Fruit fly (Drosophila melanogaster) whole organism, prepupa: Measurements from ENCODE around the gene corto.

Experiments
- Blimp-1 ChIP-seq: fragments of 200-800 bp; sonication (Bioruptor generic); optimal IDR thresholded peaks from 3 replicates; lab custom pipeline; 2017; ENCODE audit warnings: missing biosample characterization, missing genetic modification characterization, mild to moderate bottlenecking, moderate library complexity, missing genetic modification reagents
- CG10669 ChIP-seq: fragments of 200-800 bp; sonication (Bioruptor generic); optimal IDR thresholded peaks from 3 replicates; lab custom pipeline; 2018; ENCODE audit warnings: missing biosample characterization, mild to moderate bottlenecking, missing genetic modification characterization, moderate library complexity
- CG11294 ChIP-seq: fragments of 200-800 bp; sonication (Bioruptor generic); IDR thresholded peaks from 2 replicates; pipeline ENCODE4 v1.3.6; 2022; ENCODE audit warnings: missing biosample characterization, missing genetic modification characterization
- CG11762 ChIP-seq: fragments of 200-800 bp; sonication (Bioruptor generic); optimal IDR thresholded peaks from 3 replicates; lab custom pipeline; 2016; ENCODE audit warnings: missing biosample characterization, missing genetic modification characterization; ENCODE audit not compliant: insufficient read depth
- CG11902 ChIP-seq: fragments of 200-800 bp; sonication (Bioruptor generic); optimal IDR thresholded peaks from 3 replicates; lab custom pipeline; 2016; ENCODE audit warnings: missing biosample characterization, missing genetic modification characterization
- CG1621 ChIP-seq: fragments of 200-800 bp; sonication (Bioruptor generic); optimal IDR thresholded peaks from 3 replicates; lab custom pipeline; 2018; ENCODE audit warnings: missing biosample characterization, mild to moderate bottlenecking, missing genetic modification characterization
- CG16779 ChIP-seq: fragments of 200-800 bp; sonication (Bioruptor generic); optimal IDR thresholded peaks from 3 replicates; lab custom pipeline; 2017; ENCODE audit warnings: missing biosample characterization, mild to moderate bottlenecking, missing genetic modification characterization
- CG3032 ChIP-seq: fragments of 200-800 bp; optimal IDR thresholded peaks from 2 replicates; lab custom pipeline; 2019; ENCODE audit warnings: missing biosample characterization, mild to moderate bottlenecking, missing genetic modification characterization, moderate library complexity
- CG32006 ChIP-seq: fragments of 200-800 bp; sonication (Bioruptor generic); optimal IDR thresholded peaks from 3 replicates; lab custom pipeline; 2017; ENCODE audit warnings: missing biosample characterization, mild to moderate bottlenecking, missing genetic modification characterization
- CG34406 ChIP-seq: fragments of 200-800 bp; sonication (Bioruptor generic); optimal IDR thresholded peaks from 3 replicates; lab custom pipeline; 2016; ENCODE audit warnings: missing biosample characterization, missing genetic modification characterization
- CG3919 ChIP-seq: fragments of 200-800 bp; sonication (Bioruptor generic); optimal IDR thresholded peaks from 3 replicates; lab custom pipeline; 2016; ENCODE audit warnings: missing biosample characterization, missing genetic modification characterization
- CG6163 ChIP-seq: fragments of 200-800 bp; sonication (Bioruptor generic); IDR thresholded peaks from 3 replicates; pipeline ENCODE4 v1.3.6; 2022; ENCODE audit warnings: missing biosample characterization, missing genetic modification characterization
- CG6808 ChIP-seq: fragments of 200-800 bp; sonication (Bioruptor generic); optimal IDR thresholded peaks from 3 replicates; lab custom pipeline; 2017; ENCODE audit warnings: missing biosample characterization, missing genetic modification characterization, mild to moderate bottlenecking, moderate library complexity, missing genetic modification reagents
- CG6854 ChIP-seq: fragments of 200-800 bp; sonication (Bioruptor generic); optimal IDR thresholded peaks from 2 replicates; lab custom pipeline; 2017; ENCODE audit warnings: missing biosample characterization, mild to moderate bottlenecking, missing genetic modification characterization
- CG7368 ChIP-seq: fragments of 200-800 bp; sonication (Bioruptor generic); optimal IDR thresholded peaks from 3 replicates; lab custom pipeline; 2016; ENCODE audit warnings: missing biosample characterization, missing genetic modification characterization
- CG8119 ChIP-seq: fragments of 200-800 bp; sonication (Bioruptor generic); IDR thresholded peaks from 3 replicates; pipeline ENCODE4 v1.3.6; 2022; ENCODE audit warnings: missing biosample characterization, missing genetic modification characterization
- CG8319 ChIP-seq: fragments of 200-800 bp; sonication (Bioruptor generic); optimal IDR thresholded peaks from 3 replicates; lab custom pipeline; 2016; ENCODE audit warnings: missing biosample characterization, missing genetic modification characterization
- CG8632 ChIP-seq: fragments of 200-800 bp; sonication (Bioruptor generic); optimal IDR thresholded peaks from 3 replicates; lab custom pipeline; 2016; ENCODE audit warnings: missing biosample characterization, missing genetic modification characterization
- CG9139 ChIP-seq: fragments of 200-800 bp; sonication (Bioruptor generic); optimal IDR thresholded peaks from 3 replicates; lab custom pipeline; 2017; ENCODE audit warnings: missing biosample characterization, mild to moderate bottlenecking, missing genetic modification characterization
- Eip78C ChIP-seq: fragments of 200-800 bp; sonication (Bioruptor generic); peaks from one replicate; lab custom pipeline; 2016; ENCODE audit warnings: missing biosample characterization, missing genetic modification characterization
- Ets21C ChIP-seq: fragments of 200-800 bp; sonication (Bioruptor generic); optimal IDR thresholded peaks from 3 replicates; lab custom pipeline; 2016; ENCODE audit warnings: missing biosample characterization, missing genetic modification characterization
- Gug ChIP-seq: fragments of 200-800 bp; sonication (Bioruptor generic); IDR thresholded peaks from 2 replicates; pipeline ENCODE4 v1.3.6; 2022; ENCODE audit warnings: missing biosample characterization, missing genetic modification characterization
- Hr38 ChIP-seq: sonication (Bioruptor generic); optimal IDR thresholded peaks from 2 replicates; lab custom pipeline; 2016; ENCODE audit warnings: missing biosample characterization, missing genetic modification characterization
- Hr39 ChIP-seq: fragments of 200-800 bp; sonication (Bioruptor generic); optimal IDR thresholded peaks from 2 replicates; lab custom pipeline; 2016; ENCODE audit warnings: missing biosample characterization, missing genetic modification characterization
- Hr4 ChIP-seq: fragments of 200-800 bp; sonication (Bioruptor generic); optimal IDR thresholded peaks from 3 replicates; lab custom pipeline; 2016; ENCODE audit warnings: missing biosample characterization, missing genetic modification characterization
- Met ChIP-seq: fragments of 200-800 bp; sonication (Bioruptor generic); optimal IDR thresholded peaks from 3 replicates; lab custom pipeline; 2016; ENCODE audit warnings: missing biosample characterization, missing genetic modification characterization
- Sox102F ChIP-seq: fragments of 200-800 bp; sonication (Bioruptor generic); optimal IDR thresholded peaks from 2 replicates; lab custom pipeline; 2016; ENCODE audit warnings: missing biosample characterization, mild to moderate bottlenecking, missing genetic modification characterization
- Sox14 ChIP-seq: fragments of 200-800 bp; sonication (Bioruptor generic); optimal IDR thresholded peaks from 3 replicates; lab custom pipeline; 2016; ENCODE audit warnings: missing biosample characterization, missing genetic modification characterization
- Sox15 ChIP-seq: fragments of 200-800 bp; sonication (Bioruptor generic); optimal IDR thresholded peaks from 3 replicates; lab custom pipeline; 2016; ENCODE audit warnings: missing biosample characterization, missing genetic modification characterization
- acj6 ChIP-seq: fragments of 200-800 bp; sonication (Bioruptor generic); optimal IDR thresholded peaks from 3 replicates; lab custom pipeline; 2016; ENCODE audit warnings: missing biosample characterization, missing genetic modification characterization
- cyc ChIP-seq: fragments of 200-800 bp; sonication (Bioruptor generic); optimal IDR thresholded peaks from 3 replicates; lab custom pipeline; 2016; ENCODE audit warnings: missing biosample characterization, missing genetic modification characterization
- dac ChIP-seq: fragments of 200-800 bp; sonication (Bioruptor generic); optimal IDR thresholded peaks from 2 replicates; lab custom pipeline; 2017; ENCODE audit warnings: missing biosample characterization, mild to moderate bottlenecking, missing genetic modification characterization
- dsx ChIP-seq: fragments of 200-800 bp; optimal IDR thresholded peaks from 3 replicates; lab custom pipeline; 2019; ENCODE audit warnings: missing biosample characterization, mild to moderate bottlenecking, missing genetic modification characterization, moderate library complexity; ENCODE audit not compliant: poor library complexity, severe bottlenecking
- eg ChIP-seq: fragments of 200-800 bp; sonication (Bioruptor generic); IDR thresholded peaks from 3 replicates; pipeline ENCODE4 v1.3.6; 2022; ENCODE audit warnings: missing biosample characterization, missing genetic modification characterization
- fd59A ChIP-seq: fragments of 200-800 bp; sonication (Bioruptor generic); optimal IDR thresholded peaks from 2 replicates; lab custom pipeline; 2017; ENCODE audit warnings: missing biosample characterization, mild to moderate bottlenecking, missing genetic modification characterization, missing genetic modification reagents
- fd85E ChIP-seq: fragments of 200-800 bp; sonication (Bioruptor generic); optimal IDR thresholded peaks from 3 replicates; lab custom pipeline; 2016; ENCODE audit warnings: missing biosample characterization, missing genetic modification characterization
- fkh ChIP-seq: fragments of 200-800 bp; sonication (Bioruptor generic); optimal IDR thresholded peaks from 3 replicates; lab custom pipeline; 2017; ENCODE audit warnings: missing biosample characterization, mild to moderate bottlenecking, missing genetic modification characterization, moderate library complexity
- lz ChIP-seq: fragments of 200-800 bp; sonication (Bioruptor generic); optimal IDR thresholded peaks from 3 replicates; lab custom pipeline; 2016; ENCODE audit warnings: missing biosample characterization, missing genetic modification characterization
- pdm3 ChIP-seq: fragments of 200-800 bp; sonication (Bioruptor generic); optimal IDR thresholded peaks from 3 replicates; lab custom pipeline; 2016; ENCODE audit warnings: missing biosample characterization, missing genetic modification characterization
- salr ChIP-seq, 2 experiments: fragments of 200-800 bp; sonication (Bioruptor generic); optimal IDR thresholded peaks; 3 replicates each; lab custom pipeline; 2016 to 2018; ENCODE audit warnings: missing biosample characterization in 2 of 2, missing genetic modification characterization in 2 of 2, mild to moderate bottlenecking in 1 of 2
- spab ChIP-seq: fragments of 200-800 bp; sonication (Bioruptor generic); optimal IDR thresholded peaks from 2 replicates; lab custom pipeline; 2017; ENCODE audit warnings: missing biosample characterization, mild to moderate bottlenecking, missing genetic modification characterization, missing genetic modification reagents
- ss ChIP-seq, 2 experiments: fragments of 200-800 bp; sonication (Bioruptor generic); optimal IDR thresholded peaks; 2 replicates in 1 of 2; 3 replicates in 1 of 2; lab custom pipeline; 2017 to 2018; ENCODE audit warnings: mild to moderate bottlenecking in 2 of 2, missing biosample characterization in 2 of 2, missing genetic modification characterization in 2 of 2, moderate library complexity in 1 of 2
- svp ChIP-seq: fragments of 200-800 bp; sonication (Bioruptor generic); peaks from one replicate; lab custom pipeline; 2016; ENCODE audit warnings: missing biosample characterization, missing genetic modification characterization
- topi ChIP-seq: fragments of 200-800 bp; sonication (Bioruptor generic); optimal IDR thresholded peaks from 3 replicates; lab custom pipeline; 2016; ENCODE audit warnings: missing biosample characterization, missing genetic modification characterization
- vri ChIP-seq: fragments of 200-800 bp; sonication (Bioruptor generic); optimal IDR thresholded peaks from 3 replicates; lab custom pipeline; 2016; ENCODE audit warnings: missing biosample characterization, mild to moderate bottlenecking, missing genetic modification characterization

Gene corto

DNA sequence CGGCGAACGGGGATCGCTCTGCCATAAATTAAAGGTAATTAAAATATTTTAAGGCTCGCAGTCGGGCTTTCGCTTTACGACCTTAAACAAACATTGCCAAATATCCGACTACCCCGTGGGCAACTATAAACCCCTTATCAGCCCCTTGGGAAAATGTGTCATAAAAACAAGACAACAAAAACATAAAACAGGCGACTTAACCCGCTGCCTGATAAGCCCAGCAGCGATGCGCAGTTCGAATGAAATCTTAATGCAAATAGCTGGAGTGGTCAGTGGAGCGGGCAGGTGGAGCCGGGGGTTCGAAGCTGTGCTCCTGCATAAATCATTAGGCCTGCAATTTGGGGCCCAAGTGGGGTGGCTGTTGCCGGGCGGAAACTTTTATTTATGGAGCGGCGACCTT, 24.4 kb downstream of the corto start:
- TF ChIP-seq svp = peak; percentile 62
- TF ChIP-seq CG7368 (GFP tag; lab: Kevin White, UChicago) = no peak
- peak; percentile 35 for TF ChIP-seq Eip78C (GFP tag; lab: Kevin White, UChicago)
- TF ChIP-seq fkh (GFP tag; lab: Kevin White, UChicago) = peak; percentile 52
- TF ChIP-seq Met (GFP tag; lab: Kevin White, UChicago) = peak; percentile 14
- no peak for TF ChIP-seq Blimp-1 (GFP tag; lab: Kevin White, UChicago)
- TF ChIP-seq vri (GFP tag; lab: Kevin White, UChicago) = peak; percentile 27
- TF ChIP-seq pdm3 (GFP tag; lab: Kevin White, UChicago) = no peak

DNA sequence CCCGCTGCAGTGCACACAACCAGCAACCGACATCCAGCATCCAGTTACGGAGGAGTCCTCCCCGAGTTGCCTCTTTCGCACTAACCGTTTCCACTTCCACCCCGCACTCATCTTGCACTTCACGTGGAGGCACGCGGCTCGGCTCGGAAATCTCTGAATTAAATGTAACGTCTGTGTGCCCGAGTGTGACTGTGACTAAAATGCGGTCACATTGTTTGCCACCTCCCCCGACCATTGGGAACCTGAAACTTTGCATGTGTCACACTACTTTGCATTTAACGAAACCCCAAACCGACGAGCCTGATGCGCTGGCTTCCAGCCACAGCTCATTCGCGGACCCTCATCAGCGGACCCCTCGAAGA, 25.6 kb downstream of the corto start:
- no peak for TF ChIP-seq CG16779
- TF ChIP-seq CG8119 (GFP tag; lab: Robert Waterston, UW) = 0 out of 3 replicates have a peak, but pooled peaks have one; percentile 10
- TF ChIP-seq CG32006 (GFP tag; lab: Kevin White, UChicago) = peak; percentile 11

DNA sequence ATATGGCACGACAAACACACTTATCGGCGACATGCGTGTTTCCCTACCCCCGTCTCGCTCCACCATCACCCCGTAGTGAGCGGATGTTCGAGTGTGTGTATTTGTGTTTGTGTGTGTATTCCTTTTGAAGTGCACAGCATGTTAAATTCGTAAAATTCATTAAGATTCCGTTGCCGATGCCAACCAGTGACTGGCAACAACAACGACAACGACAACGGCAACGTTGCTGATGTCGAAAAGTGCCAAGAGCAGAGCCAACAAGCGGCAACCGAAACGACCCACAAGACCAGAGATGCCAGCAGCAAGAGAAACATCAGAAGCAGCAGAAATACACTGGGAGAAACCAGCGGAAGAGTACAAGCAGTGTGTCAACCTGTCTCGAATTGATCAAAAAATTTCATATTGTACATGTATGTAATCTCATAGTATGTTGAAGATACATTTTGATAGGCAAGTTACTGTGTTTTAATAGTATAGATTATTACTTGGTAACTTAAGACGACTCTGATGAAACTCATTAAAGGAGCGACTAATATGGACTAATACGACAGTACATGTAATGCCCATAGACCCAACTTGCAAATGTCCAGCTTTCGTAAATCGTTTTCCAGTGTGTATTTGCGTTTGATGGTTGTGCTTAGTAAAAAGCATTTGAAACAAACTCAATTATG, 26.1 kb downstream of the corto start:
- TF ChIP-seq Blimp-1 (GFP tag; lab: Kevin White, UChicago) (peak; percentile 44), ss (GFP tag; optimal IDR thresholded peaks at IDR 0.05; lab: Kevin White, UChicago) (peak; percentile 53 to 99), cyc (GFP tag; lab: Kevin White, UChicago) (peak; percentile 88), CG10669 (GFP tag; lab: Kevin White, UChicago) (peak; percentile 77), CG11762 (peak; percentile 76), Hr38 (GFP tag; lab: Kevin White, UChicago) (no peak), Hr39 (peak; percentile 89), Hr4 (GFP tag; lab: Kevin White, UChicago) (peak; percentile 88), Sox14 (GFP tag; lab: Kevin White, UChicago) (peak; percentile 85), CG9139 (no peak), fd59A (GFP tag; lab: Kevin White, UChicago) (peak; percentile 78), CG11294 (GFP tag; lab: Robert Waterston, UW) (peak; percentile 39; the same call in 1 of the 2 replicates), Eip78C (GFP tag; lab: Kevin White, UChicago) (peak; percentile 98), Sox15 (peak; percentile 75), spab (GFP tag; lab: Kevin White, UChicago) (peak; percentile 81), CG6808 (GFP tag; lab: Kevin White, UChicago) (peak; percentile 73), lz (GFP tag; lab: Kevin White, UChicago) (peak; percentile 89), Sox102F (GFP tag; lab: Kevin White, UChicago) (peak; percentile 87), CG3919 (GFP tag; lab: Kevin White, UChicago) (peak; percentile 82), CG34406 (GFP tag; lab: Kevin White, UChicago) (peak; percentile 80), fd85E (GFP tag; lab: Kevin White, UChicago) (no peak), dsx (GFP tag; lab: Kevin White, UChicago) (peak; percentile 39), CG7368 (GFP tag; lab: Kevin White, UChicago) (peak; percentile 63), Gug (GFP tag; lab: Robert Waterston, UW) (no peak), CG3032 (tag; lab: Kevin White, UChicago) (peak; percentile 69), vri (GFP tag; lab: Kevin White, UChicago) (peak; percentile 61), CG8319 (peak; percentile 66), CG6163 (peak; percentile 75), salr (GFP tag; optimal IDR thresholded peaks at IDR 0.05; lab: Kevin White, UChicago) (peak in 1 of 2 experiments; percentile 87), CG16779 (peak; percentile 61), CG1621 (tag; lab: Kevin White, UChicago) (peak; percentile 29), eg (peak; percentile 64; the same call in 2 of the 3 replicates), topi (peak; percentile 91), svp (peak; percentile 95), CG8632 (peak; percentile 77), acj6 (GFP tag; lab: Kevin White, UChicago) (peak; percentile 85), CG11902 (GFP tag; lab: Kevin White, UChicago) (peak; percentile 75), Met (GFP tag; lab: Kevin White, UChicago) (peak; percentile 88), CG6854 (GFP tag; lab: Kevin White, UChicago) (peak; percentile 33), dac (GFP tag; lab: Kevin White, UChicago) (peak; percentile 59), pdm3 (GFP tag; lab: Kevin White, UChicago) (peak; percentile 83), Ets21C (GFP tag; lab: Kevin White, UChicago) (peak; percentile 85)
